Fruit fly (Drosophila melanogaster): ENCODE results near the gene Grip.

Gene Grip

DNA sequence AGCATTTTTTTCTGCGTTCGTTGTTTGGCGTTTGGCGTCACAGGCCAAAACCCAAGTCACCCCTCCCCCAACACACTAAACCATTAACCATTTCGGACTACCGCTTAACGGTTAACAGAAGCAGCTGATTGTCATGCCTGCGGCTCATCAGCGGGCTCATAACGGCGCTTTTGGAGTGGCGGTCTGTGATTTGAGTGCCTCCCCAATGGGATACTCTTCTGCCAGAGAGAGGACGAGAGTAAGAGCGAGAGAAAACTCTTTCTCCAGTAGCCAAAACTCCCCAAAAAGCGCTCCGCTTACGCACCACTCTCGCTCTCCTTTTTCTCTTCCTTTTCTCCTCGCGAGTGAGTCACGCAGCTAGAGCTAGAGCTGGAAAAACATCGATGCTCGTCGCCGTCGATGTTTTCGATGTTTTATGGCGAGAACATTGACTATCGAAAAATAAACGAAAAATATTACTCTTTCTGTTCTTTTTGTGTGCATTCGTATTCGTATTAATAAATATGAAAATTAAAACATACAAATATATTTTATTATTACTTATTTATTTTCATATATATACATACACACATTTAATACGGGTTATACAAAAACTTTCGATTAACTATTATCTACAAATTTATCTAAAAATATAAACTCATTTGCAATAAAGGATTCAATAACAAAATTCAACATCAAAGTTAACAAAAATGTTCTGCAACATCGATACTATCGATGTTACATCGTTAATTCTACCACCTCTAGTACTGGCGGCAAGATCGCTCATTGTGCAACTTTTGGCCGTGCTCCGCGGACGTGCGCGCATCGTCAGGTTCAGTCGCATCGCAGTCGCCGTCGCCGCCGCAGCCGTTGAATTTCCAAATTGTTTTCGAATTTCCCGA, at the start of gene Grip:
Grip (plus strand) TSS at position 763 of the 881 bp plus-strand sequence.
- TF ChIP-seq pan (optimal IDR thresholded peaks at IDR 0.05), result no peak
- no peak for TF ChIP-seq Rel (GFP tag; optimal IDR thresholded peaks at IDR 0.05)
- no peak for TF ChIP-seq Rel (tag; optimal IDR thresholded peaks at IDR 0.05)
- no peak for TF ChIP-seq Hr78 (GFP tag; optimal IDR thresholded peaks at IDR 0.05)
- peak; percentile 28 for TF ChIP-seq Sp1 (GFP tag; optimal IDR thresholded peaks at IDR 0.05)
- TF ChIP-seq dsf (GFP tag; optimal IDR thresholded peaks at IDR 0.05; ENCODE audit: borderline replicate concordance), result no peak
- TF ChIP-seq Abd-B (GFP tag; optimal IDR thresholded peaks at IDR 0.05), result no peak
- no peak for TF ChIP-seq CG32264 (GFP tag; optimal IDR thresholded peaks at IDR 0.05)
- no peak for TF ChIP-seq dmrt93B (GFP tag; optimal IDR thresholded peaks at IDR 0.05)
- no peak for TF ChIP-seq CG9705 (GFP tag; optimal IDR thresholded peaks at IDR 0.05)
- no peak for TF ChIP-seq CrebA (GFP tag; optimal IDR thresholded peaks at IDR 0.05; ENCODE audit: borderline replicate concordance)
- peak; percentile 53 to 63 for TF ChIP-seq dl (GFP tag; optimal IDR thresholded peaks at IDR 0.05; ENCODE audit: insufficient read depth in 1 of 2, partially characterized antibody in 2 of 2)
- no peak for TF ChIP-seq Hr83 (GFP tag; optimal IDR thresholded peaks at IDR 0.05; ENCODE audit: poor library complexity, severe bottlenecking)
- TF ChIP-seq Dfd (GFP tag; optimal IDR thresholded peaks at IDR 0.05), result no peak
- TF ChIP-seq foxo (GFP tag; optimal IDR thresholded peaks at IDR 0.05), result peak in 1 of 2 experiments; percentile 26
- no peak for TF ChIP-seq brk (GFP tag; optimal IDR thresholded peaks at IDR 0.05)
- peak; percentile 25 for TF ChIP-seq Hnf4 (GFP tag; optimal IDR thresholded peaks at IDR 0.05)
- TF ChIP-seq sage (GFP tag; optimal IDR thresholded peaks at IDR 0.05), result no peak
- TF ChIP-seq h (GFP tag; optimal IDR thresholded peaks at IDR 0.05), result peak; percentile 5
- peak; percentile 26 for TF ChIP-seq HLH106 (tag; optimal IDR thresholded peaks at IDR 0.05)
- peak; percentile 2 for TF ChIP-seq rgr (GFP tag; optimal IDR thresholded peaks at IDR 0.05)
- TF ChIP-seq sv (GFP tag; optimal IDR thresholded peaks at IDR 0.05), result no peak
- no peak for TF ChIP-seq N (GFP tag; optimal IDR thresholded peaks at IDR 0.05)
- no peak for TF ChIP-seq ey (GFP tag; optimal IDR thresholded peaks at IDR 0.05)
- peak; percentile 27 for TF ChIP-seq psq (GFP tag; optimal IDR thresholded peaks at IDR 0.05)
- no peak for TF ChIP-seq OdsH (GFP tag; optimal IDR thresholded peaks at IDR 0.05)
- no peak for TF ChIP-seq usp (GFP tag; optimal IDR thresholded peaks at IDR 0.05)
- no peak for TF ChIP-seq lola (GFP tag; optimal IDR thresholded peaks at IDR 0.05)
- TF ChIP-seq Mio (GFP tag; optimal IDR thresholded peaks at IDR 0.05), result no peak
- TF ChIP-seq br (GFP tag; optimal IDR thresholded peaks at IDR 0.05), result no peak
- TF ChIP-seq tai (GFP tag; optimal IDR thresholded peaks at IDR 0.05), result no peak
- no peak for TF ChIP-seq Vsx2 (GFP tag; optimal IDR thresholded peaks at IDR 0.05; ENCODE audit: partially characterized antibody)
- TF ChIP-seq fru (GFP tag; optimal IDR thresholded peaks at IDR 0.05), result peak; percentile 5
- peak; percentile 10 for TF ChIP-seq Dif (GFP tag; optimal IDR thresholded peaks at IDR 0.05; ENCODE audit: partially characterized antibody)
- no peak for TF ChIP-seq jim (GFP tag; optimal IDR thresholded peaks at IDR 0.05)
- peak; percentile 22 for TF ChIP-seq Jra (GFP tag; optimal IDR thresholded peaks at IDR 0.05)
- TF ChIP-seq woc (GFP tag; optimal IDR thresholded peaks at IDR 0.05), result peak; percentile 38
- TF ChIP-seq GATAd (GFP tag; optimal IDR thresholded peaks at IDR 0.05), result no peak
- TF ChIP-seq Myc (optimal IDR thresholded peaks at IDR 0.05), result no peak

DNA sequence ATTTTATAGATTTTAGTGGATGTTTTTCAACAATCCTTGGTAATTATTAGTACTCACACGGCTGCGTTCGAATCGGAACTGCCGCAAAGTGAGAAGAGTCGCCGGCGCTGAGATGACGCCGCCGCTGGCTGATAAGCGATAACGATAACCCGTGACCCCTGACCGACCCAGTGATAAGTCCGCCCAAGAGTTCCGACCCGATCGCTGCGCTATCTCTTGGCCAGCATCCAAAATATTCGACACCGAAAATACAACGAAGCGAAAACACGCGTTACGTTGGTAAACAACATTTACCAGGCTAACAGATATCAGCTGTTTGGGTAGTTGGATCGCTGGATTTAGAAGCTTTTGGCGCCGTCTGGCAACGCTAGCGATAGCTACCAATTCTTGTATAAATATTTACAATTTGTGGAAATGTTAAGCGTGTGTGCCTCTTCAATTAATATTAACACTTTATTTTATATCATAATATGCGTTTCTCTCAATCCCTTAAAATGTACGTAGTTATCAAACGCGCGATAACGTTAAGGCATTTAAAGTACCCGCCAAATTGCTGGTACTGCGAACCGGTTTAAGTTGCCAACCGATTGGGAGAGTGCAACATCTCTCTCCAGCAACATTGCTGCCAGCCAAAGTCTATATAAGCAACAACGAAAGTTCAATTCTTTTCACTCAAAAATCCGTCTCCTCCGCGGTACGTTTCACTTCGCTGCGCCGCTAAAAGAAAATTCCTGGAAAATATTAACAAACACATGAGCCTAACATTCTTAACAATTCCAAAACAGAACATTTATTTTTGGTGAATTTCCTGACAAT, 49.4 kb upstream of the Grip start, which contains the start of the genes Shmt and CG3726:
Shmt (minus strand) TSS at position 304 of the 816 bp plus-strand sequence.
CG3726 (plus strand) TSS at position 604 of the 816 bp plus-strand sequence.
- TF ChIP-seq HLH106 (tag; optimal IDR thresholded peaks at IDR 0.05), result no peak
- TF ChIP-seq fru (GFP tag; optimal IDR thresholded peaks at IDR 0.05), result no peak
- TF ChIP-seq brk (GFP tag; optimal IDR thresholded peaks at IDR 0.05), result no peak
- TF ChIP-seq psq (GFP tag; optimal IDR thresholded peaks at IDR 0.05), result no peak
- peak; percentile 3 for TF ChIP-seq Rel (GFP tag; optimal IDR thresholded peaks at IDR 0.05)
- no peak for TF ChIP-seq Rel (tag; optimal IDR thresholded peaks at IDR 0.05)
- TF ChIP-seq h (GFP tag; optimal IDR thresholded peaks at IDR 0.05), result peak; percentile 30
- no peak for TF ChIP-seq pan (optimal IDR thresholded peaks at IDR 0.05)
- TF ChIP-seq sv (GFP tag; optimal IDR thresholded peaks at IDR 0.05), result no peak
- peak; percentile 37 for TF ChIP-seq Myc (optimal IDR thresholded peaks at IDR 0.05)
- TF ChIP-seq dsf (GFP tag; optimal IDR thresholded peaks at IDR 0.05; ENCODE audit: borderline replicate concordance), result no peak
- TF ChIP-seq Hr83 (GFP tag; optimal IDR thresholded peaks at IDR 0.05; ENCODE audit: poor library complexity, severe bottlenecking), result peak; percentile 3
- no peak for TF ChIP-seq N (GFP tag; optimal IDR thresholded peaks at IDR 0.05)
- TF ChIP-seq ey (GFP tag; optimal IDR thresholded peaks at IDR 0.05), result no peak
- no peak for TF ChIP-seq Jra (GFP tag; optimal IDR thresholded peaks at IDR 0.05)
- no peak for TF ChIP-seq OdsH (GFP tag; optimal IDR thresholded peaks at IDR 0.05)
- peak; percentile 20 for TF ChIP-seq Sp1 (GFP tag; optimal IDR thresholded peaks at IDR 0.05)
- TF ChIP-seq dmrt93B (GFP tag; optimal IDR thresholded peaks at IDR 0.05), result no peak
- no peak for TF ChIP-seq lola (GFP tag; optimal IDR thresholded peaks at IDR 0.05)
- TF ChIP-seq CG32264 (GFP tag; optimal IDR thresholded peaks at IDR 0.05), result no peak
- TF ChIP-seq dl (GFP tag; optimal IDR thresholded peaks at IDR 0.05; ENCODE audit: insufficient read depth in 1 of 2, partially characterized antibody in 2 of 2), result no peak
- no peak for TF ChIP-seq Vsx2 (GFP tag; optimal IDR thresholded peaks at IDR 0.05; ENCODE audit: partially characterized antibody)
- no peak for TF ChIP-seq rgr (GFP tag; optimal IDR thresholded peaks at IDR 0.05)
- TF ChIP-seq Dif (GFP tag; optimal IDR thresholded peaks at IDR 0.05; ENCODE audit: partially characterized antibody), result peak; percentile 30
- peak; percentile 8 for TF ChIP-seq Hnf4 (GFP tag; optimal IDR thresholded peaks at IDR 0.05)
- no peak for TF ChIP-seq GATAd (GFP tag; optimal IDR thresholded peaks at IDR 0.05)

Data from whole organism, wandering third instar larva.